Worm (Caenorhabditis elegans): ENCODE measurements around the gene R10H10.3.
A peak's percentile ranks its signal among the peaks of the same experiment; 100 is the strongest.

R10H10.3 gene

ce11 chrIV:10344621-10345020, 43.7 kb upstream of the R10H10.3 start:
- no peak for TF ChIP-seq ceh-24 (tag; optimal IDR thresholded peaks at IDR 0.05)
- TF ChIP-seq sox-4 (tag; optimal IDR thresholded peaks at IDR 0.05) = no peak
- TF ChIP-seq ceh-2 (tag; optimal IDR thresholded peaks at IDR 0.05) = no peak
- TF ChIP-seq C38D4.7 (GFP tag; optimal IDR thresholded peaks at IDR 0.05) = no peak
- no peak for TF ChIP-seq pat-9 (tag; optimal IDR thresholded peaks at IDR 0.05)
- peak; percentile 12 for TF ChIP-seq hlh-6 (tag; optimal IDR thresholded peaks at IDR 0.05)
- TF ChIP-seq unc-42 (tag; optimal IDR thresholded peaks at IDR 0.05) = peak; percentile 40
- TF ChIP-seq che-1 (tag; optimal IDR thresholded peaks at IDR 0.05) = no peak
- no peak for TF ChIP-seq hlh-30 (tag; optimal IDR thresholded peaks at IDR 0.05; ENCODE audit: insufficient read depth)
- no peak for TF ChIP-seq mec-3 (tag; optimal IDR thresholded peaks at IDR 0.05; ENCODE audit: borderline replicate concordance)
- TF ChIP-seq nhr-232 (tag; optimal IDR thresholded peaks at IDR 0.05) = no peak
- no peak for TF ChIP-seq hlh-13 (GFP tag; optimal IDR thresholded peaks at IDR 0.05)
- no peak for TF ChIP-seq gmeb-2 (tag; optimal IDR thresholded peaks at IDR 0.05)
- no peak for TF ChIP-seq nhr-11 (tag; optimal IDR thresholded peaks at IDR 0.05)
- TF ChIP-seq nfya-1 (tag; optimal IDR thresholded peaks at IDR 0.05) = peak; percentile 67
- TF ChIP-seq ama-1 (optimal IDR thresholded peaks at IDR 0.05) = no peak
- no peak for TF ChIP-seq pha-2 (tag; optimal IDR thresholded peaks at IDR 0.05)
- TF ChIP-seq ets-4 (tag; optimal IDR thresholded peaks at IDR 0.05) = no peak
- no peak for TF ChIP-seq lin-11 (tag; optimal IDR thresholded peaks at IDR 0.05)
- peak; percentile 69 for TF ChIP-seq ceh-18 (tag; optimal IDR thresholded peaks at IDR 0.05)
- no peak for TF ChIP-seq T23F11.4 (GFP tag; optimal IDR thresholded peaks at IDR 0.05)
- peak; percentile 40 for TF ChIP-seq unc-55 (GFP tag; optimal IDR thresholded peaks at IDR 0.05)
- TF ChIP-seq zip-5 (tag; optimal IDR thresholded peaks at IDR 0.05) = no peak
- TF ChIP-seq ceh-31 (tag; optimal IDR thresholded peaks at IDR 0.05) = peak; percentile 75
- TF ChIP-seq ceh-19 (GFP tag; optimal IDR thresholded peaks at IDR 0.05) = no peak
- no peak for TF ChIP-seq sdc-2 (tag; optimal IDR thresholded peaks at IDR 0.05)
- peak; percentile 30 for TF ChIP-seq ceh-14 (tag; optimal IDR thresholded peaks at IDR 0.05)
- TF ChIP-seq fax-1 (tag; optimal IDR thresholded peaks at IDR 0.05) = peak; percentile 51
- TF ChIP-seq dmd-4 (tag; optimal IDR thresholded peaks at IDR 0.05; ENCODE audit: borderline replicate concordance) = no peak
- peak; percentile 58 for TF ChIP-seq tbx-2 (tag; optimal IDR thresholded peaks at IDR 0.05)
- peak; percentile 43 for TF ChIP-seq F13H6.1 (tag; optimal IDR thresholded peaks at IDR 0.05)
- no peak for TF ChIP-seq K02D7.2 (tag; optimal IDR thresholded peaks at IDR 0.05)
- TF ChIP-seq rnt-1 (tag; optimal IDR thresholded peaks at IDR 0.05) = peak; percentile 23
- TF ChIP-seq syd-9 (tag; optimal IDR thresholded peaks at IDR 0.05) = no peak
- no peak for TF ChIP-seq ceh-34 (tag; optimal IDR thresholded peaks at IDR 0.05)

DNA sequence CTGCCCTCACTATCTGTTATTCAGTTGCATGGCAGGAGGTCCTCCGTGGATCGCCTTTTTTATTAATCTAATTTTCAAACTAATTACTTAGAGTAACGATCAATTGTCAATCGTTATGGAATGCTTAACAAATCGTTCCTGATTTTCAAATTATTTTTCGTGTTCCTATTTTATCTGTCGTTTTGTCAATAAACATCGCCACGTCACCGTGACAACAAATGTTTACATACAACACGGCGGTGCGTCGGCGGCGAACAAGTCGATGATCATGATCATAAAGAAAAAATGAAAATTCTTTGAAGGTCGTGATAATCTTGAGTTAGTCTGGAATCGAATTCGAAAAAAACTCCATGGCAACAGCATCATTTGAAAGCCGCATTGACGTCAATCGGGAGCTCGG, 42.8 kb upstream of the R10H10.3 start:
- TF ChIP-seq zip-5 (tag; optimal IDR thresholded peaks at IDR 0.05) = no peak
- no peak for TF ChIP-seq ceh-14 (tag; optimal IDR thresholded peaks at IDR 0.05)
- TF ChIP-seq T23F11.4 (GFP tag; optimal IDR thresholded peaks at IDR 0.05) = no peak
- TF ChIP-seq pat-9 (tag; optimal IDR thresholded peaks at IDR 0.05) = no peak
- no peak for TF ChIP-seq fax-1 (tag; optimal IDR thresholded peaks at IDR 0.05)
- TF ChIP-seq ama-1 (optimal IDR thresholded peaks at IDR 0.05) = no peak
- no peak for TF ChIP-seq nhr-11 (tag; optimal IDR thresholded peaks at IDR 0.05)
- TF ChIP-seq elt-4 (tag; optimal IDR thresholded peaks at IDR 0.05) = no peak
- no peak for TF ChIP-seq ceh-22 (tag; optimal IDR thresholded peaks at IDR 0.05)
- TF ChIP-seq fkh-6 (tag; optimal IDR thresholded peaks at IDR 0.05) = no peak
- no peak for TF ChIP-seq ztf-16 (tag; optimal IDR thresholded peaks at IDR 0.05)
- no peak for TF ChIP-seq K09A11.1 (tag; optimal IDR thresholded peaks at IDR 0.05; ENCODE audit: insufficient read depth)
- no peak for TF ChIP-seq C38D4.7 (GFP tag; optimal IDR thresholded peaks at IDR 0.05)
- no peak for TF ChIP-seq dmd-4 (tag; optimal IDR thresholded peaks at IDR 0.05; ENCODE audit: borderline replicate concordance)

- TF ChIP-seq ceh-31 (tag; optimal IDR thresholded peaks at IDR 0.05) (peak; percentile 30), dmd-4 (tag; optimal IDR thresholded peaks at IDR 0.05; ENCODE audit: borderline replicate concordance) (no peak), hlh-13 (GFP tag; optimal IDR thresholded peaks at IDR 0.05) (no peak), tbx-2 (tag; optimal IDR thresholded peaks at IDR 0.05) (peak; percentile 56), elt-4 (tag; optimal IDR thresholded peaks at IDR 0.05) (no peak), Y22D7AL.16 (tag; optimal IDR thresholded peaks at IDR 0.05) (no peak), odd-2 (tag; optimal IDR thresholded peaks at IDR 0.05) (no peak), lin-11 (tag; optimal IDR thresholded peaks at IDR 0.05) (no peak), nhr-232 (tag; optimal IDR thresholded peaks at IDR 0.05) (peak; percentile 8), C08G9.2 (tag; optimal IDR thresholded peaks at IDR 0.05) (no peak), dve-1 (tag; optimal IDR thresholded peaks at IDR 0.05) (peak; percentile 0), unc-55 (GFP tag; optimal IDR thresholded peaks at IDR 0.05) (peak; percentile 53), hlh-6 (tag; optimal IDR thresholded peaks at IDR 0.05) (no peak), rnt-1 (tag; optimal IDR thresholded peaks at IDR 0.05) (no peak), nfya-1 (tag; optimal IDR thresholded peaks at IDR 0.05) (peak; percentile 56), sox-4 (tag; optimal IDR thresholded peaks at IDR 0.05) (no peak), ahr-1 (tag; optimal IDR thresholded peaks at IDR 0.05) (no peak), ceh-6 (GFP tag; optimal IDR thresholded peaks at IDR 0.05) (no peak), lim-6 (tag; optimal IDR thresholded peaks at IDR 0.05) (no peak), pros-1 (tag; optimal IDR thresholded peaks at IDR 0.05) (peak; percentile 9), ztf-16 (tag; optimal IDR thresholded peaks at IDR 0.05) (no peak)
These were observed 42.3 kb upstream of the R10H10.3 start for ce11 chrIV:10345990-10346389.
